Worm (Caenorhabditis elegans) whole organism, late embryonic: ENCODE results near the gene R08A2.1.

ENCODE experiments used
- C08G9.2 ChIP-seq: sonication (generic microtip); optimal IDR thresholded peaks from 2 replicates; lab custom pipeline; 2016; ENCODE audit warnings: mild to moderate bottlenecking, missing genetic modification characterization, moderate library complexity, missing compliant biosample characterization
- C38D4.7 ChIP-seq: fragments of 200-800 bp; sonication (Bioruptor generic); optimal IDR thresholded peaks from 2 replicates; lab custom pipeline; 2018; ENCODE audit warnings: mild to moderate bottlenecking, missing genetic modification characterization, moderate library complexity, missing compliant biosample characterization
- F13H6.1 ChIP-seq: sonication (generic microtip); optimal IDR thresholded peaks from 2 replicates; lab custom pipeline; 2016; ENCODE audit warnings: missing genetic modification characterization, missing compliant biosample characterization
- K02D7.2 ChIP-seq: sonication (generic microtip); optimal IDR thresholded peaks from 2 replicates; lab custom pipeline; 2017; ENCODE audit warnings: mild to moderate bottlenecking, missing genetic modification characterization, missing compliant biosample characterization
- K09A11.1 ChIP-seq: sonication (generic microtip); optimal IDR thresholded peaks from 2 replicates; lab custom pipeline; 2017; ENCODE audit warnings: antibody characterized with exemption, mild to moderate bottlenecking, missing genetic modification characterization, missing compliant biosample characterization; ENCODE audit not compliant: insufficient read depth
- T23F11.4 ChIP-seq: fragments of 200-800 bp; sonication (Bioruptor generic); optimal IDR thresholded peaks from 2 replicates; lab custom pipeline; 2018; ENCODE audit warnings: mild to moderate bottlenecking, missing genetic modification characterization, missing compliant biosample characterization
- ahr-1 ChIP-seq: sonication (generic microtip); optimal IDR thresholded peaks from 2 replicates; lab custom pipeline; 2016; ENCODE audit warnings: missing genetic modification characterization, missing compliant biosample characterization
- ceh-14 ChIP-seq: sonication (generic microtip); optimal IDR thresholded peaks from 2 replicates; lab custom pipeline; 2016; ENCODE audit warnings: missing genotype, missing genetic modification characterization, missing compliant biosample characterization
- ceh-18 ChIP-seq: sonication (generic microtip); optimal IDR thresholded peaks from 2 replicates; lab custom pipeline; 2016; ENCODE audit warnings: missing genetic modification characterization, missing compliant biosample characterization
- ceh-19 ChIP-seq: fragments of 200-800 bp; sonication (Bioruptor generic); optimal IDR thresholded peaks from 2 replicates; lab custom pipeline; 2018; ENCODE audit warnings: mild to moderate bottlenecking, missing genetic modification characterization, missing compliant biosample characterization
- ceh-22 ChIP-seq: sonication (generic microtip); optimal IDR thresholded peaks from 2 replicates; lab custom pipeline; 2017; ENCODE audit warnings: missing biosample characterization, missing genetic modification characterization
- ceh-30 ChIP-seq: fragments of 150-350 bp; optimal IDR thresholded peaks from 2 replicates; lab custom pipeline; 2014; ENCODE audit warnings: missing biosample characterization, missing genetic modification characterization
- ceh-45 ChIP-seq: fragments of 200-800 bp; sonication (Bioruptor generic); IDR thresholded peaks from 2 replicates; pipeline ENCODE4 v1.3.6; 2022; ENCODE audit warnings: missing genetic modification reagents, missing genetic modification characterization, missing compliant biosample characterization
- ceh-48 ChIP-seq: sonication (generic microtip); optimal IDR thresholded peaks from 2 replicates; lab custom pipeline; 2016; ENCODE audit warnings: missing genetic modification characterization, inconsistent platforms, missing compliant biosample characterization
- ceh-9 ChIP-seq: sonication (generic microtip); optimal IDR thresholded peaks from 2 replicates; lab custom pipeline; 2016; ENCODE audit warnings: mild to moderate bottlenecking, missing genetic modification characterization, inconsistent platforms, missing compliant biosample characterization
- che-1 ChIP-seq: sonication (generic microtip); optimal IDR thresholded peaks from 2 replicates; lab custom pipeline; 2016; ENCODE audit warnings: mild to moderate bottlenecking, missing genetic modification characterization, missing compliant biosample characterization
- dmd-4 ChIP-seq: sonication (generic microtip); optimal IDR thresholded peaks from 2 replicates; lab custom pipeline; 2016; ENCODE audit warnings: borderline replicate concordance, missing genetic modification characterization, missing compliant biosample characterization
- elt-2 ChIP-seq: sonication (generic microtip); optimal IDR thresholded peaks from 2 replicates; lab custom pipeline; 2016; ENCODE audit warnings: missing genetic modification reagents, missing genetic modification characterization, missing compliant biosample characterization
- elt-4 ChIP-seq: sonication (generic microtip); optimal IDR thresholded peaks from 2 replicates; lab custom pipeline; 2016; ENCODE audit warnings: missing genetic modification characterization, missing compliant biosample characterization
- eyg-1 ChIP-seq: sonication (generic microtip); optimal IDR thresholded peaks from 2 replicates; lab custom pipeline; 2016; ENCODE audit warnings: missing genotype, missing genetic modification characterization, missing compliant biosample characterization
- fax-1 ChIP-seq: sonication (generic microtip); optimal IDR thresholded peaks from 2 replicates; lab custom pipeline; 2016; ENCODE audit warnings: missing genotype, missing genetic modification characterization, missing compliant biosample characterization
- fkh-10 ChIP-seq: fragments of 150-350 bp; optimal IDR thresholded peaks from 2 replicates; lab custom pipeline; 2014; ENCODE audit warnings: missing biosample characterization, missing genetic modification reagents, missing genetic modification characterization
- gmeb-2 ChIP-seq: sonication (generic microtip); optimal IDR thresholded peaks from 2 replicates; lab custom pipeline; 2016; ENCODE audit warnings: missing genetic modification characterization, inconsistent platforms, missing compliant biosample characterization
- hlh-15 ChIP-seq: sonication (generic microtip); optimal IDR thresholded peaks from 2 replicates; lab custom pipeline; 2016; ENCODE audit warnings: missing genetic modification characterization, missing compliant biosample characterization
- lim-6 ChIP-seq: sonication (generic microtip); optimal IDR thresholded peaks from 2 replicates; lab custom pipeline; 2016; ENCODE audit warnings: missing genetic modification characterization, missing compliant biosample characterization
- lin-11 ChIP-seq: fragments of 200-800 bp; sonication (Bioruptor generic); optimal IDR thresholded peaks from 2 replicates; lab custom pipeline; 2018; ENCODE audit warnings: mild to moderate bottlenecking, missing genetic modification characterization, missing compliant biosample characterization
- nhr-232 ChIP-seq: sonication (generic microtip); optimal IDR thresholded peaks from 2 replicates; lab custom pipeline; 2016; ENCODE audit warnings: missing genetic modification characterization, missing compliant biosample characterization
- pag-3 ChIP-seq: sonication (generic microtip); optimal IDR thresholded peaks from 2 replicates; lab custom pipeline; 2016; ENCODE audit warnings: missing compliant biosample characterization, missing genetic modification characterization, borderline replicate concordance
- pat-9 ChIP-seq: fragments of 200-800 bp; sonication (Bioruptor generic); optimal IDR thresholded peaks from 2 replicates; lab custom pipeline; 2018; ENCODE audit warnings: mild to moderate bottlenecking, missing genetic modification characterization, moderate library complexity, missing compliant biosample characterization
- pha-2 ChIP-seq: sonication (generic microtip); optimal IDR thresholded peaks from 2 replicates; lab custom pipeline; 2017; ENCODE audit warnings: mild to moderate bottlenecking, missing genetic modification characterization, missing compliant biosample characterization
- pha-4 ChIP-seq: fragments of 150-350 bp; optimal IDR thresholded peaks from 2 replicates; lab custom pipeline; 2018; ENCODE audit warnings: missing biosample characterization, missing genetic modification reagents, missing genetic modification characterization
- ref-2 ChIP-seq: sonication (generic microtip); optimal IDR thresholded peaks from 2 replicates; lab custom pipeline; 2016; ENCODE audit warnings: missing genetic modification characterization, missing compliant biosample characterization
- rnt-1 ChIP-seq: sonication (generic microtip); optimal IDR thresholded peaks from 2 replicates; lab custom pipeline; 2016; ENCODE audit warnings: missing genetic modification characterization, missing compliant biosample characterization
- sdc-2 ChIP-seq: sonication (generic microtip); optimal IDR thresholded peaks from 2 replicates; lab custom pipeline; 2016; ENCODE audit warnings: missing genotype, missing genetic modification characterization, missing compliant biosample characterization
- sox-4 ChIP-seq: sonication (generic microtip); optimal IDR thresholded peaks from 2 replicates; lab custom pipeline; 2017; ENCODE audit warnings: mild to moderate bottlenecking, missing genetic modification characterization, inconsistent platforms, missing compliant biosample characterization
- syd-9 ChIP-seq: sonication (generic microtip); optimal IDR thresholded peaks from 2 replicates; lab custom pipeline; 2016; ENCODE audit warnings: mild to moderate bottlenecking, missing genetic modification characterization, moderate library complexity, missing compliant biosample characterization
- tbx-2 ChIP-seq: sonication (generic microtip); optimal IDR thresholded peaks from 2 replicates; lab custom pipeline; 2016; ENCODE audit warnings: missing genetic modification characterization, missing compliant biosample characterization
- tbx-7 ChIP-seq: sonication (generic microtip); optimal IDR thresholded peaks from 2 replicates; lab custom pipeline; 2016; ENCODE audit warnings: missing genotype, missing genetic modification characterization, missing compliant biosample characterization
- unc-3 ChIP-seq, 2 experiments: fragments of 200-800 bp in 1 of 2; sonication (Bioruptor generic) in 1 of 2; sonication (generic microtip) in 1 of 2; conservative IDR thresholded peaks in 1 of 2; optimal IDR thresholded peaks in 1 of 2; 2 replicates each; pipeline versions ENCODE4 v1.3.6 to Lab custom; 2016 to 2022; ENCODE audit warnings: missing compliant biosample characterization in 2 of 2, missing genetic modification characterization in 2 of 2, missing genetic modification reagents in 1 of 2
- unc-55 ChIP-seq: sonication (generic microtip); optimal IDR thresholded peaks from 2 replicates; lab custom pipeline; 2017; ENCODE audit warnings: missing biosample characterization, missing genetic modification reagents, missing genetic modification characterization
- unc-86 ChIP-seq: sonication (generic microtip); optimal IDR thresholded peaks from 2 replicates; lab custom pipeline; 2016; ENCODE audit warnings: missing genetic modification characterization, missing compliant biosample characterization
- ztf-16 ChIP-seq: sonication (generic microtip); optimal IDR thresholded peaks from 2 replicates; lab custom pipeline; 2017; ENCODE audit warnings: missing genetic modification characterization, missing compliant biosample characterization

Gene R08A2.1

DNA sequence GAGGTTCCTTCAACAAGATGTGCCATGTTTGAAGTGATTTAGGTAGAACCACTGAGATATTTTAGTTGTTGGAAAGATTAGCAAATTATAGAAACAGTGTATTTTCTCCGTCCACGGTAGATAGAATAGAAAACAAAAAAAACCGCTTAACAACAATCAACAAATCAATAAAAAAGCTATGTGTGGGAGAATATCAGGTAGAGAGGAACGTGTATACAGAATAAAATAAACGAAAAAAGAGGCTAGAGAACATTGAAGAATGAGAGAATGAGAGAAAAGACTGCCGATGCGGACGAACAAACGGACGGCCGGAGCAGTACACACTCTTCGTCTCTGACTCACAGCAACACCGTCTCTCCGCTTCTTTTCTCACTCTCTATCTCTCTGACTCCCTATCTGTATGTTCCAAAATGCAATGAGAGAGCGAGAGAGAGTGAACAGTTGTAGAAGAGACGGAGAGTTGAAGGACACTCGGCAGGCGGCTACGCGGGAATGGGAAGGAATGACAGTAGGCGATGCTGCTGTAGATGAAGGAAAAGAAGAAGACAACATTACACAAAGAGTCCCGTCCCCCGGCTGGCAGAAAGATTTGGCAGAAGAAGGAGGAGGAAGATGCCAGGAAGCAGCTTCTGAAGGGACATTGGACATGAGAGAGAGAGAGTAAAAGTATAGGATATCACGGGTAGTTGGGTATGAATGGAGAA lies 22.6 kb downstream of the R08A2.1 start, which contains the start of gene unc-112 (continued):
- TF ChIP-seq unc-3 (GFP tag; conservative IDR thresholded peaks at IDR 0.05; lab: Robert Waterston, UW) = no peak
- no peak for TF ChIP-seq unc-3 (tag; optimal IDR thresholded peaks at IDR 0.05; lab: Kevin White, UChicago)
- TF ChIP-seq ztf-16 (tag; lab: Kevin White, UChicago) = peak; percentile 17
- TF ChIP-seq ceh-9 (tag; lab: Kevin White, UChicago) = no peak
- no peak for TF ChIP-seq tbx-7
- peak; percentile 24 for TF ChIP-seq eyg-1
- TF ChIP-seq nhr-232 = no peak
- peak; percentile 96 for TF ChIP-seq unc-55 (GFP tag; lab: Kevin White, UChicago)
- no peak for TF ChIP-seq hlh-15 (tag; lab: Kevin White, UChicago)
- TF ChIP-seq ceh-19 = peak; percentile 67
- TF ChIP-seq K09A11.1 (tag; lab: Kevin White, UChicago) = peak; percentile 27
- TF ChIP-seq fax-1 (tag; lab: Kevin White, UChicago) = peak; percentile 30
- TF ChIP-seq K02D7.2 (tag; lab: Kevin White, UChicago) = no peak
- TF ChIP-seq C08G9.2 (tag; lab: Kevin White, UChicago) = peak; percentile 74
- no peak for TF ChIP-seq lin-11 (tag; lab: Kevin White, UChicago)
- peak; percentile 66 for TF ChIP-seq pat-9 (tag; lab: Kevin White, UChicago)
- no peak for TF ChIP-seq T23F11.4 (GFP tag; lab: Kevin White, UChicago)
- TF ChIP-seq sdc-2 = peak; percentile 67
- TF ChIP-seq ceh-48 = peak; percentile 3
- no peak for TF ChIP-seq pag-3
- peak; percentile 89 for TF ChIP-seq ref-2 (tag; lab: Kevin White, UChicago)
- peak; percentile 51 for TF ChIP-seq ceh-14 (tag; lab: Kevin White, UChicago)
- TF ChIP-seq elt-2 = no peak
- peak; percentile 80 for TF ChIP-seq syd-9 (tag; lab: Kevin White, UChicago)
- TF ChIP-seq C38D4.7 (GFP tag; lab: Kevin White, UChicago) = peak; percentile 6
- TF ChIP-seq ceh-45 (GFP tag; lab: Robert Waterston, UW) = no peak
- peak; percentile 93 for TF ChIP-seq tbx-2 (tag; lab: Kevin White, UChicago)
- no peak for TF ChIP-seq lim-6 (tag; lab: Kevin White, UChicago)
- peak; percentile 93 for TF ChIP-seq rnt-1
- no peak for TF ChIP-seq pha-4 (tag; lab: Kevin White, UChicago)
- peak; percentile 81 for TF ChIP-seq ceh-30 (tag; lab: Kevin White, UChicago)
- TF ChIP-seq F13H6.1 (tag; lab: Kevin White, UChicago) = peak; percentile 79
- TF ChIP-seq dmd-4 (tag; lab: Kevin White, UChicago) = peak; percentile 32
- TF ChIP-seq gmeb-2 (tag; lab: Kevin White, UChicago) = no peak
- TF ChIP-seq ceh-22 (tag; lab: Kevin White, UChicago) = no peak
- peak; percentile 32 for TF ChIP-seq che-1 (tag; lab: Kevin White, UChicago)
- peak; percentile 95 for TF ChIP-seq ceh-18 (tag; lab: Kevin White, UChicago)
- peak; percentile 9 for TF ChIP-seq unc-86 (tag; lab: Kevin White, UChicago)
- TF ChIP-seq sox-4 = no peak
- TF ChIP-seq elt-4 (tag; lab: Kevin White, UChicago) = no peak
- no peak for TF ChIP-seq ahr-1 (tag; lab: Kevin White, UChicago)
- no peak for TF ChIP-seq pha-2 (tag; lab: Kevin White, UChicago)

ce11 chrV:14695713-14696112 lies 23.7 kb downstream of the R08A2.1 start:
- TF ChIP-seq fkh-10 (GFP tag; lab: Kevin White, UChicago) = no peak
- peak; percentile 30 for TF ChIP-seq ceh-18 (tag; lab: Kevin White, UChicago)
- TF ChIP-seq unc-55 (GFP tag; lab: Kevin White, UChicago) = peak; percentile 44
